1 fruit fly cellular context compared by ENCODE assay signal in the genomic region with DNA sequence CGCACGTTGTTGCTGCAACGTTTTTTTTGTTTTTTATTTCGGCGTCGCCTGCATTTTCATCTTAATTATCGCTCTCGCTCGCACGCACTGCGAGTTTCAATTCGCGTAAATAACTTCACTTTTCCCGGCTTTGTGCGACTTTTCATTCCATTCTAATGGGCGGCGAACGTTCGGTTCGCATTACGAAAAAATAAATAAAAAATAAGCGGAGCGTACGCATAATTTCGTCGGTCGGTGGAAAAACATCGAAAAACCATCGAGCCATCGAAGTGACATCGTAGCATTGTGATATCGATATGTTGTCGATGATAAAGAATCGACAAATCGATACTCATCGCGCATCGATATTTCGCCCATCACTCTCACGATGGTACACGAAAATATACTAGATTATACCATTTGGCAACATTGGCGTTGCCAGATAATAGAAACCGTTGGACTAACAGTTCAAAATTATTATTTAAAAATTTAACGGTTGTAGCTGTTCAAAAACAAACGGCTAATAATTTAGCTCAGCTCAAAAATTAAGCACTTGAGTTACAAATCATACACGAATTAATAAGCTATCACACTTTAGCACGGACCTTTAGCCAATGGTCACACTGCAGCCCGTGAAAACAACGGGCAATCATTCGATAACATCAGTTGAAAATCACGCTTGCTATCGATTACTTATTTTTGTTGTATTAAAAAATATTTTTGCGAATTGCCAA.
TF ChIP-seq lines count a peak whose summit lies in the region.

A gene (minus strand): TSS at position 232 of the 713 bp plus-strand sequence.
A gene (plus strand): TSS at position 639 of the 713 bp plus-strand sequence.

TF ChIP-seq in whole organism, embryonic, 481 proteins besides CTCF, POLR2A, EP300 and RAD21 (continued from another document and continues in another):
- no peak for TF ChIP-seq CG16815 (GFP tag; optimal IDR thresholded peaks at IDR 0.05; lab: Kevin White, UChicago)
- TF ChIP-seq nau (GFP tag; optimal IDR thresholded peaks at IDR 0.05; lab: Kevin White, UChicago) = no peak
- no peak for TF ChIP-seq jumu (GFP tag; optimal IDR thresholded peaks at IDR 0.05; lab: Kevin White, UChicago)
- TF ChIP-seq oc (tag; optimal IDR thresholded peaks at IDR 0.05; lab: Kevin White, UChicago) = no peak
- peak; percentile 27 for TF ChIP-seq CG12155 (GFP tag; optimal IDR thresholded peaks at IDR 0.05; lab: Kevin White, UChicago)
- TF ChIP-seq corto (GFP tag; optimal IDR thresholded peaks at IDR 0.05; lab: Kevin White, UChicago) = no peak
- TF ChIP-seq CG11093 (GFP tag; IDR thresholded peaks at IDR 0.05; lab: Robert Waterston, UW) = no peak
- peak; percentile 5 for TF ChIP-seq CG1647 (GFP tag; optimal IDR thresholded peaks at IDR 0.05; lab: Kevin White, UChicago)
- TF ChIP-seq CG1233 (GFP tag; optimal IDR thresholded peaks at IDR 0.05; lab: Kevin White, UChicago) = no peak
- TF ChIP-seq lola (GFP tag; optimal IDR thresholded peaks at IDR 0.05; lab: Kevin White, UChicago) = peak in 1 of 3 experiments; percentile 21
- TF ChIP-seq kni (GFP tag; optimal IDR thresholded peaks at IDR 0.05; lab: Kevin White, UChicago) = no peak
- TF ChIP-seq lov (optimal IDR thresholded peaks at IDR 0.05; lab: Kevin White, UChicago) = no peak
- no peak for TF ChIP-seq lov (GFP tag; IDR thresholded peaks at IDR 0.05; lab: Robert Waterston, UW)
- TF ChIP-seq CG10431 (GFP tag; optimal IDR thresholded peaks at IDR 0.05; lab: Kevin White, UChicago) = no peak
- no peak for TF ChIP-seq Gsc (GFP tag; IDR thresholded peaks at IDR 0.05; lab: Robert Waterston, UW)
- no peak; the same call in 1 of the 2 replicates for TF ChIP-seq Adf1 (GFP tag; IDR thresholded peaks at IDR 0.05; lab: Robert Waterston, UW)
- TF ChIP-seq B-H2 (GFP tag; optimal IDR thresholded peaks at IDR 0.05; lab: Kevin White, UChicago) = no peak
- TF ChIP-seq sna (GFP tag; IDR thresholded peaks at IDR 0.05; lab: Robert Waterston, UW; ENCODE audit: partially characterized antibody) = peak; percentile 95
- no peak for TF ChIP-seq Ssrp (tag; optimal IDR thresholded peaks at IDR 0.05; lab: Kevin White, UChicago)
- peak; percentile 59 for TF ChIP-seq Jarid2 (GFP tag; optimal IDR thresholded peaks at IDR 0.05; lab: Kevin White, UChicago)
- no peak for TF ChIP-seq unpg (GFP tag; optimal IDR thresholded peaks at IDR 0.05; lab: Kevin White, UChicago)
- peak; percentile 64 for TF ChIP-seq CG15514 (GFP tag; optimal IDR thresholded peaks at IDR 0.05; lab: Kevin White, UChicago)
- TF ChIP-seq Nf-YC (tag; optimal IDR thresholded peaks at IDR 0.05; lab: Kevin White, UChicago) = peak; percentile 25
- no peak for TF ChIP-seq Poxn (GFP tag; IDR thresholded peaks at IDR 0.05; lab: Robert Waterston, UW)
- no peak for TF ChIP-seq CG17328 (GFP tag; IDR thresholded peaks at IDR 0.05; lab: Robert Waterston, UW)
- TF ChIP-seq CG10462 (GFP tag; optimal IDR thresholded peaks at IDR 0.05; lab: Kevin White, UChicago) = peak; percentile 38
- no peak for TF ChIP-seq dimm (GFP tag; IDR thresholded peaks at IDR 0.05; lab: Robert Waterston, UW)
- no peak for TF ChIP-seq Hey (tag; optimal IDR thresholded peaks at IDR 0.05; lab: Kevin White, UChicago)
- no peak for TF ChIP-seq HLHmδ (GFP tag; optimal IDR thresholded peaks at IDR 0.05; lab: Kevin White, UChicago)
- no peak for TF ChIP-seq CG8359 (GFP tag; optimal IDR thresholded peaks at IDR 0.05; lab: Kevin White, UChicago; ENCODE audit: borderline replicate concordance)
- no peak for TF ChIP-seq CG7271 (tag; optimal IDR thresholded peaks at IDR 0.05; lab: Kevin White, UChicago)
- TF ChIP-seq Optix (GFP tag; IDR thresholded peaks at IDR 0.05; lab: Robert Waterston, UW) = no peak; the same call in 2 of the 3 replicates
- no peak for TF ChIP-seq disco-r (GFP tag; optimal IDR thresholded peaks at IDR 0.05; lab: Kevin White, UChicago)
- no peak for TF ChIP-seq dati (GFP tag; IDR thresholded peaks at IDR 0.05; lab: Robert Waterston, UW)
- peak; percentile 28 for TF ChIP-seq D (optimal IDR thresholded peaks at IDR 0.05; lab: Kevin White, UChicago)
- no peak for TF ChIP-seq D (GFP tag; optimal IDR thresholded peaks at IDR 0.05; lab: Kevin White, UChicago)
- no peak for TF ChIP-seq Sry-β (GFP tag; optimal IDR thresholded peaks at IDR 0.05; lab: Kevin White, UChicago)
- peak; percentile 6 to 56 for TF ChIP-seq dpn (GFP tag; optimal IDR thresholded peaks at IDR 0.05; lab: Kevin White, UChicago)
- TF ChIP-seq tna (GFP tag; IDR thresholded peaks at IDR 0.05; lab: Robert Waterston, UW; ENCODE audit: partially characterized antibody) = peak; percentile 98
- no peak for TF ChIP-seq CG13296 (GFP tag; optimal IDR thresholded peaks at IDR 0.05; lab: Kevin White, UChicago)
- no peak for TF ChIP-seq CG6813 (GFP tag; optimal IDR thresholded peaks at IDR 0.05; lab: Kevin White, UChicago)
- TF ChIP-seq Rx (GFP tag; IDR thresholded peaks at IDR 0.05; lab: Robert Waterston, UW) = no peak
- no peak for TF ChIP-seq CG17568 (GFP tag; optimal IDR thresholded peaks at IDR 0.05; lab: Kevin White, UChicago)
- peak; percentile 9 for TF ChIP-seq Hand (GFP tag; optimal IDR thresholded peaks at IDR 0.05; lab: Kevin White, UChicago)
- no peak for TF ChIP-seq cad (GFP tag; optimal IDR thresholded peaks at IDR 0.05; lab: Kevin White, UChicago)
- TF ChIP-seq CG31441 (GFP tag; IDR thresholded peaks at IDR 0.05; lab: Robert Waterston, UW) = peak; percentile 51; the same call in 1 of the 2 replicates
- no peak for TF ChIP-seq Awh (GFP tag; IDR thresholded peaks at IDR 0.05; lab: Robert Waterston, UW)
- TF ChIP-seq al (GFP tag; IDR thresholded peaks at IDR 0.05; lab: Robert Waterston, UW) = 0 out of 2 replicates have a peak, but pooled peaks have one; percentile 40
- TF ChIP-seq bsh (GFP tag; optimal IDR thresholded peaks at IDR 0.05; lab: Kevin White, UChicago) = peak; percentile 21 to 33
- TF ChIP-seq ara (GFP tag; IDR thresholded peaks at IDR 0.05; lab: Robert Waterston, UW) = no peak
- TF ChIP-seq CG32767 (GFP tag; IDR thresholded peaks at IDR 0.05; lab: Robert Waterston, UW) = no peak; the same call in 1 of the 2 replicates
- TF ChIP-seq YL-1 (GFP tag; optimal IDR thresholded peaks at IDR 0.05; lab: Kevin White, UChicago) = peak; percentile 48
- TF ChIP-seq CG9797 (GFP tag; optimal IDR thresholded peaks at IDR 0.05; lab: Kevin White, UChicago) = peak; percentile 92
- no peak for TF ChIP-seq CG7928 (GFP tag; optimal IDR thresholded peaks at IDR 0.05; lab: Kevin White, UChicago)
- peak; percentile 12 for TF ChIP-seq lbe (GFP tag; optimal IDR thresholded peaks at IDR 0.05; lab: Kevin White, UChicago)
- TF ChIP-seq CG6254 (GFP tag; optimal IDR thresholded peaks at IDR 0.05; lab: Kevin White, UChicago) = no peak
- no peak for TF ChIP-seq repo (GFP tag; optimal IDR thresholded peaks at IDR 0.05; lab: Kevin White, UChicago)
- TF ChIP-seq CG31388 (GFP tag; optimal IDR thresholded peaks at IDR 0.05; lab: Kevin White, UChicago) = no peak
- no peak for TF ChIP-seq CG32532 (GFP tag; IDR thresholded peaks at IDR 0.05; lab: Robert Waterston, UW)
- no peak for TF ChIP-seq Eip74EF (GFP tag; optimal IDR thresholded peaks at IDR 0.05; lab: Kevin White, UChicago)
- no peak for TF ChIP-seq dysf (GFP tag; IDR thresholded peaks at IDR 0.05; lab: Robert Waterston, UW)
- no peak for TF ChIP-seq CG4707 (GFP tag; optimal IDR thresholded peaks at IDR 0.05; lab: Kevin White, UChicago)
- TF ChIP-seq CG9727 (GFP tag; optimal IDR thresholded peaks at IDR 0.05; lab: Kevin White, UChicago) = peak; percentile 57
- 0 out of 2 replicates have a peak, but pooled peaks have one; percentile 27 for TF ChIP-seq HLH3B (GFP tag; IDR thresholded peaks at IDR 0.05; lab: Robert Waterston, UW)
- no peak for TF ChIP-seq fd102C (GFP tag; optimal IDR thresholded peaks at IDR 0.05; lab: Kevin White, UChicago)
- TF ChIP-seq CG4328 (GFP tag; optimal IDR thresholded peaks at IDR 0.05; lab: Kevin White, UChicago) = no peak
- no peak for TF ChIP-seq CG7556 (GFP tag; optimal IDR thresholded peaks at IDR 0.05; lab: Kevin White, UChicago)
- TF ChIP-seq stwl (tag; optimal IDR thresholded peaks at IDR 0.05; lab: Kevin White, UChicago) = peak; percentile 65
- TF ChIP-seq CG11085 (GFP tag; IDR thresholded peaks at IDR 0.05; lab: Robert Waterston, UW) = no peak
- TF ChIP-seq seq (GFP tag; IDR thresholded peaks at IDR 0.05; lab: Robert Waterston, UW) = no peak
- TF ChIP-seq CG7839 (tag; optimal IDR thresholded peaks at IDR 0.05; lab: Kevin White, UChicago) = peak; percentile 28
- no peak for TF ChIP-seq CG17612 (GFP tag; IDR thresholded peaks at IDR 0.05; lab: Robert Waterston, UW)
- TF ChIP-seq E2f1 (GFP tag; IDR thresholded peaks at IDR 0.05; lab: Robert Waterston, UW) = no peak
- no peak for TF ChIP-seq fd3F (GFP tag; optimal IDR thresholded peaks at IDR 0.05; lab: Kevin White, UChicago)
- TF ChIP-seq Six4 (GFP tag; optimal IDR thresholded peaks at IDR 0.05; lab: Kevin White, UChicago) = peak; percentile 12
- no peak for TF ChIP-seq fd64A (GFP tag; optimal IDR thresholded peaks at IDR 0.05; lab: Kevin White, UChicago)
- TF ChIP-seq CG17829 (tag; optimal IDR thresholded peaks at IDR 0.05; lab: Kevin White, UChicago) = peak; percentile 44
- peak; percentile 41 for TF ChIP-seq CG15601 (tag; optimal IDR thresholded peaks at IDR 0.05; lab: Kevin White, UChicago)
- TF ChIP-seq schlank (tag; optimal IDR thresholded peaks at IDR 0.05; lab: Kevin White, UChicago) = no peak
- TF ChIP-seq NFAT (GFP tag; IDR thresholded peaks at IDR 0.05; lab: Robert Waterston, UW) = no peak
- TF ChIP-seq Kr (GFP tag; optimal IDR thresholded peaks at IDR 0.05; lab: Kevin White, UChicago) = no peak
- TF ChIP-seq CG8478 (optimal IDR thresholded peaks at IDR 0.05; lab: Kevin White, UChicago) = no peak
- TF ChIP-seq Pdp1 (GFP tag; optimal IDR thresholded peaks at IDR 0.05; lab: Kevin White, UChicago) = peak in 1 of 2 experiments; percentile 28
- no peak for TF ChIP-seq salm (tag; optimal IDR thresholded peaks at IDR 0.05; lab: Kevin White, UChicago)
- TF ChIP-seq Fer2 (tag; optimal IDR thresholded peaks at IDR 0.05; lab: Kevin White, UChicago) = no peak
- peak; percentile 39 for TF ChIP-seq bab2 (GFP tag; optimal IDR thresholded peaks at IDR 0.05; lab: Kevin White, UChicago)
- TF ChIP-seq abd-A (tag; optimal IDR thresholded peaks at IDR 0.05; lab: Kevin White, UChicago) = no peak
- TF ChIP-seq NC2β (GFP tag; optimal IDR thresholded peaks at IDR 0.05; lab: Kevin White, UChicago) = peak; percentile 42
- peak; percentile 64 for TF ChIP-seq CG12391 (tag; optimal IDR thresholded peaks at IDR 0.05; lab: Kevin White, UChicago)
- peak; percentile 41 for TF ChIP-seq CG9817 (tag; optimal IDR thresholded peaks at IDR 0.05; lab: Kevin White, UChicago)
- TF ChIP-seq CG18476 (GFP tag; optimal IDR thresholded peaks at IDR 0.05; lab: Kevin White, UChicago) = no peak
- peak; percentile 39 for TF ChIP-seq CG9215 (GFP tag; IDR thresholded peaks at IDR 0.05; lab: Robert Waterston, UW)
- TF ChIP-seq CG12071 (GFP tag; optimal IDR thresholded peaks at IDR 0.05; lab: Kevin White, UChicago) = no peak
- TF ChIP-seq ems (GFP tag; optimal IDR thresholded peaks at IDR 0.05; lab: Kevin White, UChicago) = peak; percentile 5
- peak; percentile 34; the same call in 1 of the 2 replicates for TF ChIP-seq CG14441 (GFP tag; IDR thresholded peaks at IDR 0.05; lab: Robert Waterston, UW)
- no peak for TF ChIP-seq klu (GFP tag; IDR thresholded peaks at IDR 0.05; lab: Robert Waterston, UW)
- TF ChIP-seq H2.0 (GFP tag; IDR thresholded peaks at IDR 0.05; lab: Robert Waterston, UW) = no peak
- peak; percentile 96 for TF ChIP-seq CG34224 (GFP tag; IDR thresholded peaks at IDR 0.05; lab: Robert Waterston, UW; ENCODE audit: partially characterized antibody)
- peak; percentile 41 for TF ChIP-seq fu2 (GFP tag; optimal IDR thresholded peaks at IDR 0.05; lab: Kevin White, UChicago)
- no peak for TF ChIP-seq scrt (GFP tag; optimal IDR thresholded peaks at IDR 0.05; lab: Kevin White, UChicago)
- no peak for TF ChIP-seq slou (GFP tag; optimal IDR thresholded peaks at IDR 0.05; lab: Kevin White, UChicago)
- peak; percentile 17 for TF ChIP-seq CG7786 (GFP tag; optimal IDR thresholded peaks at IDR 0.05; lab: Kevin White, UChicago)
- TF ChIP-seq CG3838 (GFP tag; optimal IDR thresholded peaks at IDR 0.05; lab: Kevin White, UChicago) = peak; percentile 1
- no peak for TF ChIP-seq gce (GFP tag; IDR thresholded peaks at IDR 0.05; lab: Robert Waterston, UW)
- peak; percentile 63 for TF ChIP-seq Hmr (GFP tag; optimal IDR thresholded peaks at IDR 0.05; lab: Kevin White, UChicago)
- TF ChIP-seq zfh2 (GFP tag; optimal IDR thresholded peaks at IDR 0.05; lab: Kevin White, UChicago) = peak; percentile 41
- no peak for TF ChIP-seq Elba2 (GFP tag; optimal IDR thresholded peaks at IDR 0.05; lab: Kevin White, UChicago)
- no peak for TF ChIP-seq CG3163 (GFP tag; optimal IDR thresholded peaks at IDR 0.05; lab: Kevin White, UChicago)
- TF ChIP-seq Mes4 (GFP tag; optimal IDR thresholded peaks at IDR 0.05; lab: Kevin White, UChicago) = no peak
- TF ChIP-seq Fer1 (GFP tag; optimal IDR thresholded peaks at IDR 0.05; lab: Kevin White, UChicago) = no peak
- no peak for TF ChIP-seq her (GFP tag; optimal IDR thresholded peaks at IDR 0.05; lab: Kevin White, UChicago)
- no peak for TF ChIP-seq CG5180 (GFP tag; optimal IDR thresholded peaks at IDR 0.05; lab: Kevin White, UChicago)
- peak; percentile 96 for TF ChIP-seq Dref (GFP tag; IDR thresholded peaks at IDR 0.05; lab: Robert Waterston, UW)
- TF ChIP-seq tio (GFP tag; optimal IDR thresholded peaks at IDR 0.05; lab: Kevin White, UChicago) = no peak
- no peak for TF ChIP-seq insv (GFP tag; optimal IDR thresholded peaks at IDR 0.05; lab: Kevin White, UChicago)
- TF ChIP-seq so (GFP tag; IDR thresholded peaks at IDR 0.05; lab: Robert Waterston, UW) = no peak
- peak; percentile 37 for TF ChIP-seq CG12942 (GFP tag; optimal IDR thresholded peaks at IDR 0.05; lab: Kevin White, UChicago)
- peak; percentile 96 for TF ChIP-seq Sin3A (optimal IDR thresholded peaks at IDR 0.05; lab: Kevin White, UChicago)
- no peak for TF ChIP-seq ewg (GFP tag; optimal IDR thresholded peaks at IDR 0.05; lab: Kevin White, UChicago)
- TF ChIP-seq Mrtf (GFP tag; IDR thresholded peaks at IDR 0.05; lab: Robert Waterston, UW) = no peak
- TF ChIP-seq CG13624 (GFP tag; optimal IDR thresholded peaks at IDR 0.05; lab: Kevin White, UChicago) = no peak
- peak; percentile 99 for TF ChIP-seq sqz (GFP tag; optimal IDR thresholded peaks at IDR 0.05; lab: Kevin White, UChicago)
- peak; percentile 45 for TF ChIP-seq CG4424 (GFP tag; optimal IDR thresholded peaks at IDR 0.05; lab: Kevin White, UChicago)
- TF ChIP-seq MTF-1 (GFP tag; optimal IDR thresholded peaks at IDR 0.05; lab: Kevin White, UChicago; ENCODE audit: borderline replicate concordance) = no peak
- no peak for TF ChIP-seq Hr39 (optimal IDR thresholded peaks at IDR 0.05; lab: Kevin White, UChicago)
- TF ChIP-seq nerfin-1 (tag; optimal IDR thresholded peaks at IDR 0.05; lab: Kevin White, UChicago) = no peak
